Worm (Caenorhabditis elegans): ENCODE data around the gene C18A3.3.

- TF ChIP-seq flt-1 (GFP tag; IDR thresholded peaks at IDR 0.05) (no peak), ztf-29 (GFP tag; IDR thresholded peaks at IDR 0.05) (no peak), tab-1 (GFP tag; IDR thresholded peaks at IDR 0.05) (no peak)
Measured at ce11 chrII:5698869-5699268, 17.2 kb upstream of the C18A3.3 start, which contains the start of the genes C25H3.10 and C25H3.1.

Measured in whole organism, midembryonic.